Worm (Caenorhabditis elegans): ENCODE measurements around the gene F16B12.6.

- TF ChIP-seq flt-1 (GFP tag; IDR thresholded peaks at IDR 0.05) (no peak), T22C8.4 (GFP tag; IDR thresholded peaks at IDR 0.05) (no peak)
Observed at ce11 chrX:14090089-14090488, 12.0 kb upstream of the F16B12.6 start, which contains the start of gene dsl-4.
